Worm (Caenorhabditis elegans) whole organism, mixed stage, embryonic: ENCODE measurements around the gene K11H12.10.
A peak's percentile ranks its signal among the peaks of the same experiment; 100 is the strongest.

Experiments
- M03D4.4 ChIP-seq: sonication (generic microtip); optimal IDR thresholded peaks from 2 replicates; lab custom pipeline; 2017; ENCODE audit warnings: mild to moderate bottlenecking, missing genetic modification characterization, missing compliant biosample characterization
- ceh-39 ChIP-seq: fragments of 150-350 bp; optimal IDR thresholded peaks from 2 replicates; lab custom pipeline; 2014; ENCODE audit warnings: missing biosample characterization, missing genetic modification characterization
- ceh-43 ChIP-seq: fragments of 200-800 bp; sonication (Bioruptor generic); optimal IDR thresholded peaks from 2 replicates; lab custom pipeline; 2018; ENCODE audit warnings: mild to moderate bottlenecking, missing genetic modification characterization, moderate library complexity, missing compliant biosample characterization
- ceh-83 ChIP-seq: fragments of 200-800 bp; sonication (Bioruptor generic); optimal IDR thresholded peaks from 2 replicates; lab custom pipeline; 2018; ENCODE audit warnings: mild to moderate bottlenecking, missing genetic modification characterization, missing compliant biosample characterization
- ces-1 ChIP-seq: fragments of 150-350 bp; optimal IDR thresholded peaks from 2 replicates; lab custom pipeline; 2014; ENCODE audit warnings: missing biosample characterization, missing genetic modification reagents, missing genetic modification characterization
- cnd-1 ChIP-seq: fragments of 200-800 bp; sonication (Bioruptor generic); optimal IDR thresholded peaks from 2 replicates; lab custom pipeline; 2018; ENCODE audit warnings: mild to moderate bottlenecking, missing genetic modification characterization, missing compliant biosample characterization
- drap-1 ChIP-seq: fragments of 200-800 bp; sonication (Bioruptor generic); optimal IDR thresholded peaks from 3 replicates; lab custom pipeline; 2018; ENCODE audit warnings: mild to moderate bottlenecking, missing genetic modification characterization, missing compliant biosample characterization
- elt-3 ChIP-seq: fragments of 150-350 bp; optimal IDR thresholded peaks from 2 replicates; lab custom pipeline; 2014; ENCODE audit warnings: missing biosample characterization, missing genetic modification characterization
- flh-1 ChIP-seq: fragments of 200-800 bp; sonication (Bioruptor generic); optimal IDR thresholded peaks from 2 replicates; lab custom pipeline; 2018; ENCODE audit warnings: mild to moderate bottlenecking, missing genetic modification characterization, moderate library complexity, missing compliant biosample characterization
- ham-2 ChIP-seq: fragments of 200-800 bp; sonication (Bioruptor generic); optimal IDR thresholded peaks from 2 replicates; lab custom pipeline; 2018; ENCODE audit warnings: mild to moderate bottlenecking, missing genetic modification characterization, missing compliant biosample characterization
- hlh-1 ChIP-seq: fragments of 150-350 bp; optimal IDR thresholded peaks from 2 replicates; lab custom pipeline; 2014; ENCODE audit warnings: missing biosample characterization, missing genetic modification reagents, missing genetic modification characterization
- lin-13 ChIP-seq: fragments of 150-350 bp; optimal IDR thresholded peaks from 2 replicates; lab custom pipeline; 2014; ENCODE audit warnings: missing biosample characterization, missing genetic modification characterization
- lin-32 ChIP-seq: fragments of 200-800 bp; sonication (Bioruptor generic); optimal IDR thresholded peaks from 2 replicates; lab custom pipeline; 2018; ENCODE audit warnings: mild to moderate bottlenecking, missing genetic modification characterization, missing compliant biosample characterization
- lsy-2 ChIP-seq: fragments of 150-350 bp; optimal IDR thresholded peaks from 2 replicates; lab custom pipeline; 2014; ENCODE audit warnings: missing biosample characterization, missing genetic modification characterization
- mab-5 ChIP-seq: fragments of 150-350 bp; optimal IDR thresholded peaks from 2 replicates; lab custom pipeline; 2014; ENCODE audit warnings: missing biosample characterization, missing genetic modification characterization
- mep-1 ChIP-seq: fragments of 150-350 bp; optimal IDR thresholded peaks from 2 replicates; lab custom pipeline; 2017; ENCODE audit warnings: missing biosample characterization, missing genetic modification reagents, missing genetic modification characterization, inconsistent platforms
- nhr-12 ChIP-seq: fragments of 150-350 bp; optimal IDR thresholded peaks from 2 replicates; lab custom pipeline; 2014; ENCODE audit warnings: missing biosample characterization, missing genetic modification characterization
- nhr-2 ChIP-seq: fragments of 150-350 bp; optimal IDR thresholded peaks from 2 replicates; lab custom pipeline; 2014; ENCODE audit warnings: missing biosample characterization, missing genetic modification characterization
- nhr-28 ChIP-seq: fragments of 150-350 bp; optimal IDR thresholded peaks from 2 replicates; lab custom pipeline; 2014; ENCODE audit warnings: missing biosample characterization, missing genetic modification characterization
- nhr-76 ChIP-seq: sonication (generic microtip); optimal IDR thresholded peaks from 2 replicates; lab custom pipeline; 2017; ENCODE audit warnings: missing biosample characterization, missing genetic modification characterization
- pha-4 ChIP-seq: fragments of 150-350 bp; optimal IDR thresholded peaks from 2 replicates; lab custom pipeline; 2018; ENCODE audit warnings: missing biosample characterization, missing genetic modification reagents, missing genetic modification characterization
- sem-2 ChIP-seq: fragments of 200-800 bp; sonication (Bioruptor generic); optimal IDR thresholded peaks from 2 replicates; lab custom pipeline; 2018; ENCODE audit warnings: mild to moderate bottlenecking, missing genetic modification characterization, missing compliant biosample characterization
- snpc-4 ChIP-seq: fragments of 150-350 bp; optimal IDR thresholded peaks from 2 replicates; lab custom pipeline; 2014; ENCODE audit warnings: missing biosample characterization, missing genetic modification characterization
- sptf-1 ChIP-seq: sonication (generic microtip); optimal IDR thresholded peaks from 2 replicates; lab custom pipeline; 2017; ENCODE audit warnings: mild to moderate bottlenecking, missing genetic modification characterization, moderate library complexity, missing compliant biosample characterization
- unc-120 ChIP-seq: sonication (generic microtip); optimal IDR thresholded peaks from 2 replicates; lab custom pipeline; 2017; ENCODE audit warnings: missing genetic modification characterization, missing compliant biosample characterization; ENCODE audit not compliant: poor library complexity, severe bottlenecking
- unc-39 ChIP-seq: fragments of 150-350 bp; optimal IDR thresholded peaks from 2 replicates; lab custom pipeline; 2014; ENCODE audit warnings: missing biosample characterization, missing genetic modification characterization
- unc-62 ChIP-seq: fragments of 150-350 bp; optimal IDR thresholded peaks from 2 replicates; lab custom pipeline; 2014; ENCODE audit warnings: missing biosample characterization, missing genetic modification reagents, missing genetic modification characterization
- zip-8 ChIP-seq: fragments of 150-350 bp; optimal IDR thresholded peaks from 2 replicates; lab custom pipeline; 2014; ENCODE audit warnings: missing biosample characterization, missing genetic modification characterization
- ztf-11 ChIP-seq: fragments of 150-350 bp; optimal IDR thresholded peaks from 2 replicates; lab custom pipeline; 2014; ENCODE audit warnings: missing biosample characterization, missing genetic modification characterization

The K11H12.10 gene

ce11 chrIV:684748-685147 lies 8.9 kb downstream of the K11H12.10 start:
- TF ChIP-seq sem-2 (GFP tag; lab: Kevin White, UChicago) = no peak
- TF ChIP-seq pha-4 (tag; lab: Kevin White, UChicago) = no peak
- TF ChIP-seq zip-8 (tag; lab: Kevin White, UChicago) = no peak
- no peak for TF ChIP-seq sptf-1 (tag; lab: Kevin White, UChicago)
- TF ChIP-seq ceh-39 (tag; lab: Kevin White, UChicago) = no peak
- no peak for TF ChIP-seq mab-5
- TF ChIP-seq nhr-2 (tag; lab: Kevin White, UChicago) = no peak
- TF ChIP-seq nhr-28 (tag; lab: Kevin White, UChicago) = no peak
- no peak for TF ChIP-seq lin-32 (GFP tag; lab: Kevin White, UChicago)
- no peak for TF ChIP-seq drap-1 (GFP tag; lab: Kevin White, UChicago)
- no peak for TF ChIP-seq unc-62 (GFP tag; lab: Kevin White, UChicago)
- no peak for TF ChIP-seq elt-3
- TF ChIP-seq mep-1 = no peak
- no peak for TF ChIP-seq snpc-4 (tag; lab: Kevin White, UChicago)
- TF ChIP-seq ham-2 (GFP tag; lab: Kevin White, UChicago) = no peak
- no peak for TF ChIP-seq flh-1 (GFP tag; lab: Kevin White, UChicago)

- TF ChIP-seq lin-32 (GFP tag; lab: Kevin White, UChicago) = no peak
- TF ChIP-seq lsy-2 = no peak
- TF ChIP-seq drap-1 (GFP tag; lab: Kevin White, UChicago) = no peak
- TF ChIP-seq nhr-76 (tag; lab: Kevin White, UChicago) = no peak
- no peak for TF ChIP-seq ceh-43 (GFP tag; lab: Kevin White, UChicago)
- no peak for TF ChIP-seq elt-3
- no peak for TF ChIP-seq hlh-1 (tag; lab: Kevin White, UChicago)
- TF ChIP-seq cnd-1 (tag; lab: Kevin White, UChicago) = no peak
- TF ChIP-seq sem-2 (GFP tag; lab: Kevin White, UChicago) = no peak
- TF ChIP-seq sptf-1 (tag; lab: Kevin White, UChicago) = no peak
These were observed 22.4 kb downstream of the K11H12.10 start, which contains the start of gene Y55F3C.17 for ce11 chrIV:698304-698703. Y55F3C.17 (minus strand) TSS chrIV:698404.

ce11 chrIV:707635-708034 lies 31.8 kb downstream of the K11H12.10 start, which contains the start of gene cutl-26:
cutl-26 (minus strand) TSS chrIV:707735.
- no peak for TF ChIP-seq ceh-83
- TF ChIP-seq hlh-1 (tag; lab: Kevin White, UChicago) = no peak
- no peak for TF ChIP-seq mep-1
- no peak for TF ChIP-seq lsy-2
- TF ChIP-seq unc-120 = no peak
- TF ChIP-seq ceh-39 (tag; lab: Kevin White, UChicago) = no peak
- no peak for TF ChIP-seq drap-1 (GFP tag; lab: Kevin White, UChicago)
- TF ChIP-seq sem-2 (GFP tag; lab: Kevin White, UChicago) = no peak
- no peak for TF ChIP-seq elt-3
- no peak for TF ChIP-seq flh-1 (GFP tag; lab: Kevin White, UChicago)
- TF ChIP-seq ham-2 (GFP tag; lab: Kevin White, UChicago) = no peak
- no peak for TF ChIP-seq unc-39

ce11 chrIV:715433-715832 lies 39.6 kb downstream of the K11H12.10 start:
- TF ChIP-seq nhr-12 (tag; lab: Kevin White, UChicago) (no peak), sptf-1 (tag; lab: Kevin White, UChicago) (no peak), ceh-83 (peak; percentile 4), lsy-2 (no peak), ztf-11 (tag; lab: Kevin White, UChicago) (no peak), ces-1 (GFP tag; lab: Kevin White, UChicago) (peak; percentile 93)

ce11 chrIV:716323-716722 lies 40.4 kb downstream of the K11H12.10 start, which contains the start of gene clec-164:
clec-164 (plus strand) TSS chrIV:716623.
- TF ChIP-seq drap-1 (GFP tag; lab: Kevin White, UChicago) = no peak
- TF ChIP-seq sem-2 (GFP tag; lab: Kevin White, UChicago) = no peak
- no peak for TF ChIP-seq M03D4.4 (tag; lab: Kevin White, UChicago)

ce11 chrIV:719351-719750 lies 43.5 kb downstream of the K11H12.10 start, which contains the start of gene Y55F3C.10:
Y55F3C.10 (minus strand) TSS chrIV:719451.
- TF ChIP-seq lin-13 (tag; lab: Kevin White, UChicago) = no peak
